Fruit fly (Drosophila melanogaster) Kc167 (cell line): ENCODE results near the gene CG33172.

Experiments used
- Myc ChIP-seq: fragments of >200 bp; optimal IDR thresholded peaks from 2 replicates; lab custom pipeline; 2017; ENCODE audit warnings: missing external identifiers
- h ChIP-seq: fragments of >200 bp; optimal IDR thresholded peaks from 3 replicates; lab custom pipeline; 2018; ENCODE audit warnings: missing external identifiers
- insv ChIP-seq: fragments of >200 bp; optimal IDR thresholded peaks from 3 replicates; lab custom pipeline; 2018; ENCODE audit warnings: missing external identifiers
- ttk ChIP-seq: sonication (Bioruptor generic); optimal IDR thresholded peaks from 2 replicates; lab custom pipeline; 2017; ENCODE audit warnings: missing external identifiers

DNA sequence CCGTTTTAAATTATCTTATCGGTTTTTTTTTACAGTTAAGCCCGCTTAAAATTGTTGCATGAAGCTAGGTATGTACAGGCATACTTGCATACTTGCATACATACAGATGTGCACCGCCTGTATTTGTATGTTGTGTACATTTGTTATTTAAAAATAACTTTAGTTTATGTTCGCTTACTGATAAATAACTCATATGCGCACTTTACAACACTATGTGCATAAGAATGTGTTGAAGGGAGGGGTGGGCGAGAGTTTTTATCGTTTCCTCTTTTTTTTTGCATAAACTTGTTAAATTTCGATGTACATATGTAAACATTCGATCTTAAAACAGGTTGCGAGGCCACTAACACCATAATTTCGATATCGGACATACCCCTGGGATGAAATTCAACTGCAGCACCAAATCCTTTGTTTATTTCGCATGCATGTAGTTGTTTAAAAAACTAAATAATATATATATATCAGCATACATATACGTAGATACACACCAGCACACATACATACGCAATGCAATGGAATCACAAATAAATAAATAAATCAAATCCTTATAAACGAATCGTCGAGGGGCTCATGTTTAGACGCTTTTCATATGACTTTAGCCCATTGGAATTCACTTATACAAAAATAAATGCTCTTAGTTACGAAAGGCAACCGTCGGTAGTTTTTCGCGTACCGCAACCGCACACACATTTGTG, 9.6 kb upstream of the CG33172 start:
- TF ChIP-seq Myc (lab: Kevin White, UChicago) (no peak), ttk (lab: Kevin White, UChicago) (no peak), insv (lab: Kevin White, UChicago) (no peak), h (lab: Kevin White, UChicago) (no peak)
